Worm (Caenorhabditis elegans) whole organism, L1 larva: ENCODE measurements around the gene erd-2.2.

Source experiments
- C04F5.9 ChIP-seq: sonication (generic microtip); optimal IDR thresholded peaks from 2 replicates; lab custom pipeline; 2016; ENCODE audit warnings: missing genetic modification characterization, missing compliant biosample characterization
- C34B4.2 ChIP-seq: sonication (generic microtip); optimal IDR thresholded peaks from 2 replicates; lab custom pipeline; 2017; ENCODE audit warnings: mild to moderate bottlenecking, missing genetic modification characterization, missing compliant biosample characterization
- Y116A8C.19 ChIP-seq: sonication (generic microtip); optimal IDR thresholded peaks from 2 replicates; lab custom pipeline; 2016; ENCODE audit warnings: missing compliant biosample characterization, missing genetic modification characterization, borderline replicate concordance
- aha-1 ChIP-seq: fragments of 150-350 bp; optimal IDR thresholded peaks from 2 replicates; lab custom pipeline; 2014; ENCODE audit warnings: missing biosample characterization, missing genetic modification characterization
- alr-1 ChIP-seq: fragments of 200-800 bp; sonication (Bioruptor generic); optimal IDR thresholded peaks from 2 replicates; lab custom pipeline; 2018; ENCODE audit warnings: borderline replicate concordance, mild to moderate bottlenecking, missing genetic modification characterization, missing compliant biosample characterization
- ama-1 ChIP-seq: fragments of 150-350 bp; optimal IDR thresholded peaks from 2 replicates; lab custom pipeline; 2014
- blmp-1 ChIP-seq: fragments of 150-350 bp; optimal IDR thresholded peaks from 2 replicates; lab custom pipeline; 2014; ENCODE audit warnings: missing biosample characterization, missing genetic modification characterization
- ceh-63 ChIP-seq: fragments of 200-800 bp; sonication (Bioruptor generic); optimal IDR thresholded peaks from 2 replicates; lab custom pipeline; 2018; ENCODE audit warnings: mild to moderate bottlenecking, missing genetic modification characterization, missing compliant biosample characterization
- ceh-82 ChIP-seq, 3 experiments: fragments of 150-350 bp in 1 of 3; sonication (generic microtip) in 2 of 3; optimal IDR thresholded peaks; 2 replicates each; lab custom pipeline; 2014 to 2017; ENCODE audit warnings: missing biosample characterization in 3 of 3, missing genetic modification characterization in 3 of 3
- ceh-88 ChIP-seq: fragments of 200-800 bp; sonication (Bioruptor generic); IDR thresholded peaks from 2 replicates; pipeline ENCODE4 v1.3.6; 2022; ENCODE audit warnings: missing genetic modification characterization, missing compliant biosample characterization
- ces-1 ChIP-seq: fragments of 150-350 bp; optimal IDR thresholded peaks from 2 replicates; lab custom pipeline; 2014; ENCODE audit warnings: missing biosample characterization, missing genetic modification reagents, missing genetic modification characterization
- dpl-1 ChIP-seq, 3 experiments: fragments of 150-350 bp in 2 of 3; sonication (generic microtip) in 1 of 3; optimal IDR thresholded peaks; 2 replicates each; lab custom pipeline; 2014 to 2017; ENCODE audit warnings: missing biosample characterization in 3 of 3, missing genetic modification characterization in 3 of 3, missing genetic modification reagents in 3 of 3
- dsc-1 ChIP-seq: sonication (generic microtip); optimal IDR thresholded peaks from 2 replicates; lab custom pipeline; 2016; ENCODE audit warnings: mild to moderate bottlenecking, missing genetic modification characterization, missing compliant biosample characterization
- efl-1 ChIP-seq, 4 experiments: fragments of 150-350 bp; optimal IDR thresholded peaks in 3 of 4; peaks in 1 of 4; 1 replicate in 1 of 4; 2 replicates in 3 of 4; lab custom pipeline; 2014; ENCODE audit warnings: missing biosample characterization in 2 of 4, missing genetic modification characterization in 2 of 4, missing genetic modification reagents in 2 of 4
- egl-13 ChIP-seq: sonication (generic microtip); optimal IDR thresholded peaks from 2 replicates; lab custom pipeline; 2016; ENCODE audit warnings: missing genotype, missing genetic modification reagents, missing genetic modification characterization, missing compliant biosample characterization
- egl-27 ChIP-seq, 2 experiments: fragments of 150-350 bp in 1 of 2; sonication (generic microtip); optimal IDR thresholded peaks; 3 replicates each; lab custom pipeline; 2017 to 2018; ENCODE audit warnings: missing biosample characterization in 2 of 2, missing genetic modification characterization in 2 of 2, missing genetic modification reagents in 2 of 2
- elt-2 ChIP-seq: sonication (generic microtip); optimal IDR thresholded peaks from 2 replicates; lab custom pipeline; 2016; ENCODE audit warnings: missing genetic modification characterization, mild to moderate bottlenecking, inconsistent platforms, missing compliant biosample characterization, missing genetic modification reagents
- elt-3 ChIP-seq, 6 experiments: fragments of 150-350 bp in 1 of 6; sonication (generic microtip); optimal IDR thresholded peaks; 2 replicates each; lab custom pipeline; 2017 to 2018; ENCODE audit warnings: missing biosample characterization in 6 of 6, missing genetic modification characterization in 6 of 6, inconsistent platforms in 1 of 6
- ets-5 ChIP-seq: fragments of 200-800 bp; sonication (Bioruptor generic); IDR thresholded peaks from 2 replicates; pipeline ENCODE4 v1.3.6; 2022; ENCODE audit warnings: missing genetic modification characterization, missing compliant biosample characterization
- fkh-10 ChIP-seq: sonication (generic microtip); optimal IDR thresholded peaks from 2 replicates; lab custom pipeline; 2017; ENCODE audit warnings: missing biosample characterization, missing genetic modification reagents, missing genetic modification characterization
- fkh-4 ChIP-seq: sonication (generic microtip); optimal IDR thresholded peaks from 2 replicates; lab custom pipeline; 2016; ENCODE audit warnings: missing compliant biosample characterization, missing genetic modification characterization, borderline replicate concordance
- fkh-8 ChIP-seq: sonication (generic microtip); optimal IDR thresholded peaks from 2 replicates; lab custom pipeline; 2016; ENCODE audit warnings: mild to moderate bottlenecking, missing genetic modification characterization, missing compliant biosample characterization
- grh-1 ChIP-seq: fragments of 200-800 bp; sonication (Bioruptor generic); IDR thresholded peaks from 2 replicates; pipeline ENCODE4 v1.3.6; 2022; ENCODE audit warnings: missing genetic modification reagents, missing genetic modification characterization, missing compliant biosample characterization
- isw-1 ChIP-seq: fragments of 200-800 bp; sonication (Bioruptor generic); IDR thresholded peaks from 2 replicates; pipeline ENCODE4 v1.3.6; 2022; ENCODE audit warnings: missing genetic modification characterization, missing compliant biosample characterization
- jun-1 ChIP-seq: fragments of 150-350 bp; optimal IDR thresholded peaks from 2 replicates; lab custom pipeline; 2014; ENCODE audit warnings: missing biosample characterization, missing genetic modification reagents, missing genetic modification characterization
- lin-14 ChIP-seq: fragments of 200-800 bp; sonication (Bioruptor generic); optimal IDR thresholded peaks from 2 replicates; lab custom pipeline; 2018; ENCODE audit warnings: mild to moderate bottlenecking, missing genetic modification characterization, moderate library complexity, missing compliant biosample characterization
- lin-35 ChIP-seq, 2 experiments: fragments of 150-350 bp; optimal IDR thresholded peaks; 2 replicates each; lab custom pipeline; 2014; ENCODE audit warnings: missing biosample characterization in 2 of 2, missing genetic modification characterization in 2 of 2, missing genetic modification reagents in 2 of 2
- lin-39 ChIP-seq: fragments of 150-350 bp; optimal IDR thresholded peaks from 2 replicates; lab custom pipeline; 2014; ENCODE audit warnings: missing biosample characterization, missing genetic modification reagents, missing genetic modification characterization
- lir-3 ChIP-seq: sonication (generic microtip); optimal IDR thresholded peaks from 2 replicates; lab custom pipeline; 2016; ENCODE audit warnings: mild to moderate bottlenecking, missing genetic modification characterization, moderate library complexity, missing compliant biosample characterization; ENCODE audit not compliant: poor library complexity
- lsy-2 ChIP-seq, 2 experiments: fragments of 150-350 bp; optimal IDR thresholded peaks; 2 replicates each; lab custom pipeline; 2014; ENCODE audit warnings: missing biosample characterization in 2 of 2, missing genetic modification characterization in 2 of 2
- mdl-1 ChIP-seq, 2 experiments: fragments of 150-350 bp; optimal IDR thresholded peaks; 2 replicates each; lab custom pipeline; 2014 to 2017; ENCODE audit warnings: missing biosample characterization in 2 of 2, missing genetic modification characterization in 2 of 2, inconsistent platforms in 1 of 2
- mef-2 ChIP-seq: fragments of 150-350 bp; optimal IDR thresholded peaks from 2 replicates; lab custom pipeline; 2014; ENCODE audit warnings: missing biosample characterization, missing genetic modification characterization
- nhr-12 ChIP-seq: sonication (generic microtip); optimal IDR thresholded peaks from 2 replicates; lab custom pipeline; 2017; ENCODE audit warnings: missing biosample characterization, missing genetic modification characterization
- nhr-19 ChIP-seq: fragments of 200-800 bp; sonication (Bioruptor generic); conservative IDR thresholded peaks from 2 replicates; pipeline ENCODE4 v1.3.6; 2022; ENCODE audit warnings: missing genetic modification characterization, missing compliant biosample characterization
- nhr-47 ChIP-seq: sonication (generic microtip); optimal IDR thresholded peaks from 2 replicates; lab custom pipeline; 2016; ENCODE audit warnings: mild to moderate bottlenecking, missing genetic modification characterization, moderate library complexity, missing compliant biosample characterization
- nhr-76 ChIP-seq: sonication (generic microtip); optimal IDR thresholded peaks from 2 replicates; lab custom pipeline; 2017; ENCODE audit warnings: missing biosample characterization, missing genetic modification characterization
- nhr-77 ChIP-seq: fragments of 150-350 bp; optimal IDR thresholded peaks from 2 replicates; lab custom pipeline; 2014; ENCODE audit warnings: missing biosample characterization, missing genetic modification characterization
- nhr-84 ChIP-seq: sonication (generic microtip); optimal IDR thresholded peaks from 2 replicates; lab custom pipeline; 2017; ENCODE audit warnings: missing biosample characterization, missing genetic modification characterization
- pqm-1 ChIP-seq: sonication (generic microtip); optimal IDR thresholded peaks from 3 replicates; lab custom pipeline; 2017; ENCODE audit warnings: missing biosample characterization, missing genetic modification characterization
- rnt-1 ChIP-seq: sonication (generic microtip); optimal IDR thresholded peaks from 2 replicates; lab custom pipeline; 2016; ENCODE audit warnings: mild to moderate bottlenecking, missing genetic modification characterization, moderate library complexity, missing compliant biosample characterization
- sptf-1 ChIP-seq: fragments of 150-350 bp; optimal IDR thresholded peaks from 2 replicates; lab custom pipeline; 2014; ENCODE audit warnings: missing biosample characterization, missing genetic modification characterization
- sup-37 ChIP-seq: fragments of 200-800 bp; sonication (Bioruptor generic); optimal IDR thresholded peaks from 2 replicates; lab custom pipeline; 2018; ENCODE audit warnings: mild to moderate bottlenecking, missing genetic modification characterization, missing compliant biosample characterization
- swsn-7 ChIP-seq: sonication (generic microtip); optimal IDR thresholded peaks from 2 replicates; lab custom pipeline; 2016; ENCODE audit warnings: missing genetic modification characterization, missing compliant biosample characterization
- tbx-2 ChIP-seq: sonication (generic microtip); optimal IDR thresholded peaks from 2 replicates; lab custom pipeline; 2016; ENCODE audit warnings: missing genetic modification characterization, missing compliant biosample characterization
- unc-30 ChIP-seq: sonication (generic microtip); optimal IDR thresholded peaks from 2 replicates; lab custom pipeline; 2017; ENCODE audit warnings: missing biosample characterization, missing genetic modification characterization
- unc-62 ChIP-seq: fragments of 150-350 bp; optimal IDR thresholded peaks from 2 replicates; lab custom pipeline; 2014; ENCODE audit warnings: missing biosample characterization, missing genetic modification reagents, missing genetic modification characterization
- vab-15 ChIP-seq: sonication (generic microtip); optimal IDR thresholded peaks from 2 replicates; lab custom pipeline; 2017; ENCODE audit warnings: missing genotype, mild to moderate bottlenecking, missing genetic modification characterization, missing compliant biosample characterization
- xbp-1 ChIP-seq: sonication (generic microtip); optimal IDR thresholded peaks from 2 replicates; lab custom pipeline; 2016; ENCODE audit warnings: missing genetic modification characterization, missing compliant biosample characterization
- zag-1 ChIP-seq: fragments of 150-350 bp; optimal IDR thresholded peaks from 2 replicates; lab custom pipeline; 2014; ENCODE audit warnings: missing biosample characterization, missing genetic modification characterization
- ztf-11 ChIP-seq, 2 experiments: sonication (generic microtip); optimal IDR thresholded peaks; 2 replicates each; lab custom pipeline; 2016 to 2017; ENCODE audit warnings: missing genetic modification characterization in 2 of 2, missing biosample characterization in 1 of 2, missing compliant biosample characterization in 1 of 2

The erd-2.2 gene

DNA sequence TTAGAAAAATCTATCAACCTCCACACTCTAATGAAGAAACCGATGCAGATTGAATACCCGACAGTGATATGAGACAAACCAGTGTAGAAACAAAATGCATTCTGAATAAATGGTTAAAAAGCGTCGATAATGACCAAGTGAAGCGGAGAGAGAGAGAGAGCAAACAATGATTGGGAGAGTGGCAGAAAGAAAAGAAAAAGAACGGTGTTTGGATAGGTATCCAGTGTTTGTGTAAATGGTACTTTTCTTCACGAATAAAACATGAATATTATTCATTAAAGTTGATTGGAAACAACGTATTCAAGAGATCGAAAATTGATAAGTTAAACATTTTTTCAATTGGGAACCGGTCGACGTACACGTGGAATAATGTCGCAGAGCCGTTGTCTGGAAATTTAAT is 37.4 kb upstream of the erd-2.2 start, which contains the start of gene F01F1.15:
Gene F01F1.15 (minus strand): TSS at position 101 of the 400 bp plus-strand sequence.
- TF ChIP-seq C04F5.9 = no peak
- TF ChIP-seq dpl-1 (GFP tag; optimal IDR thresholded peaks at IDR 0.05; lab: Kevin White, UChicago) = no peak
- no peak for TF ChIP-seq ets-5 (GFP tag; lab: Robert Waterston, UW)
- TF ChIP-seq mdl-1 (tag; optimal IDR thresholded peaks at IDR 0.05; lab: Kevin White, UChicago) = no peak
- no peak for TF ChIP-seq sup-37 (GFP tag; lab: Kevin White, UChicago)
- no peak for TF ChIP-seq egl-13

ce11 chrIII:5871760-5872159 is 35.1 kb upstream of the erd-2.2 start, which contains the start of the genes F01F1.11 and F01F1.3:
F01F1.11 (minus strand) TSS chrIII:5871877.
F01F1.3 (plus strand) TSS chrIII:5871938.
- no peak for TF ChIP-seq ama-1
- TF ChIP-seq Y116A8C.19 = peak; percentile 72
- TF ChIP-seq lin-14 (GFP tag; lab: Kevin White, UChicago) = peak; percentile 85
- peak; percentile 89 for TF ChIP-seq swsn-7 (tag; lab: Kevin White, UChicago)
- no peak for TF ChIP-seq egl-27 (tag; optimal IDR thresholded peaks at IDR 0.05; lab: Kevin White, UChicago)
- no peak for TF ChIP-seq unc-62 (GFP tag; lab: Kevin White, UChicago)
- TF ChIP-seq isw-1 (GFP tag; lab: Robert Waterston, UW) = peak; percentile 78
- TF ChIP-seq grh-1 = peak; percentile 62
- no peak for TF ChIP-seq nhr-84 (tag; lab: Kevin White, UChicago)
- TF ChIP-seq sptf-1 = no peak
- TF ChIP-seq elt-2 (tag; lab: Kevin White, UChicago) = peak; percentile 52
- peak; percentile 54 for TF ChIP-seq nhr-77 (tag; lab: Kevin White, UChicago)
- peak; percentile 81 for TF ChIP-seq blmp-1 (tag; lab: Kevin White, UChicago)
- no peak for TF ChIP-seq fkh-10 (GFP tag; lab: Kevin White, UChicago)
- TF ChIP-seq egl-13 = peak; percentile 90
- TF ChIP-seq elt-3 (tag; optimal IDR thresholded peaks at IDR 0.05; lab: Kevin White, UChicago) = peak in 2 of 6 experiments; percentile 40 to 60
- no peak for TF ChIP-seq ceh-63
- peak; percentile 93 for TF ChIP-seq nhr-47 (tag; lab: Kevin White, UChicago)
- peak; percentile 96 for TF ChIP-seq lir-3
- peak; percentile 72 for TF ChIP-seq jun-1 (tag; lab: Kevin White, UChicago)
- TF ChIP-seq alr-1 (tag; lab: Kevin White, UChicago) = no peak
- no peak for TF ChIP-seq aha-1 (tag; lab: Kevin White, UChicago)
- TF ChIP-seq C04F5.9 = peak; percentile 86
- peak in 1 of 2 experiments; percentile 95 for TF ChIP-seq ztf-11 (tag; optimal IDR thresholded peaks at IDR 0.05; lab: Kevin White, UChicago)
- peak; percentile 81 for TF ChIP-seq fkh-4 (tag; lab: Kevin White, UChicago)
- TF ChIP-seq dsc-1 (tag; lab: Kevin White, UChicago) = peak; percentile 59
- no peak for TF ChIP-seq nhr-76 (tag; lab: Kevin White, UChicago)
- TF ChIP-seq ets-5 (GFP tag; lab: Robert Waterston, UW) = no peak
- peak; percentile 84 to 88 for TF ChIP-seq lsy-2 (tag; optimal IDR thresholded peaks at IDR 0.05; lab: Kevin White, UChicago)
- TF ChIP-seq ceh-88 (GFP tag; lab: Robert Waterston, UW) = no peak
- TF ChIP-seq nhr-19 (GFP tag; lab: Robert Waterston, UW) = peak; percentile 89
- peak; percentile 89 for TF ChIP-seq xbp-1
- TF ChIP-seq vab-15 (tag; lab: Kevin White, UChicago) = no peak
- TF ChIP-seq ceh-82 (tag; optimal IDR thresholded peaks at IDR 0.05; lab: Kevin White, UChicago) = peak; percentile 69 to 82 (median 79)
- TF ChIP-seq rnt-1 (tag; lab: Kevin White, UChicago) = peak; percentile 99
- no peak for TF ChIP-seq zag-1
- TF ChIP-seq efl-1 (optimal IDR thresholded peaks at IDR 0.05; lab: Kevin White, UChicago) = peak; percentile 97 to 98
- peak; percentile 96 to 100 for TF ChIP-seq efl-1 (GFP tag; optimal IDR thresholded peaks at IDR 0.05 in 1 of 2; lab: Kevin White, UChicago)
- TF ChIP-seq fkh-8 (tag; lab: Kevin White, UChicago) = peak; percentile 83
- TF ChIP-seq lin-35 (GFP tag; optimal IDR thresholded peaks at IDR 0.05; lab: Kevin White, UChicago) = peak; percentile 97 to 98
- no peak for TF ChIP-seq ces-1 (GFP tag; lab: Kevin White, UChicago)
- TF ChIP-seq tbx-2 (tag; lab: Kevin White, UChicago) = peak; percentile 91
- peak; percentile 31 for TF ChIP-seq lin-39 (tag; lab: Kevin White, UChicago)
- no peak for TF ChIP-seq pqm-1 (tag; lab: Kevin White, UChicago)
- TF ChIP-seq nhr-12 (tag; lab: Kevin White, UChicago) = no peak
- no peak for TF ChIP-seq unc-30 (tag; lab: Kevin White, UChicago)
- no peak for TF ChIP-seq C34B4.2 (tag; lab: Kevin White, UChicago)
- TF ChIP-seq mef-2 (tag; lab: Kevin White, UChicago) = peak; percentile 13
